Worm (Caenorhabditis elegans): ENCODE data around the gene srw-9.

srw-9 gene

DNA sequence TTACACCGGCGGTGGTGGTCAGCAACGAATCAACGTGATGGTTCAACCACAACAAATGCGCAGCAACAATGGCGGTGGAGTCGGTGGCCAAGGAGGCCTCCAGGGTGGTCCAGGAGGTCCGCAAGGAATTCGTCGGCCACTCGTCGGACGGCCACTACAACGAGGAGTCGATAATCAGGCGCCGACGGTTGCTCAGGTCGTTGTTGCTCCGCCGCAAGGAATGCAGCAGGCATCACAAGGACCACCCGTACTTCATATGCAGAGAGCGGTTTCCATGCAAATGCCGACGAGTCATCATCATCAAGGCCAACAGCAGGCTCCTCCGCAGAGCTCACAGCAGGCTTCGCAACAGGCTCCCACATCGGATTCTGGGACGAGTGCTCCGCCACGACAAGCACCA, 14.0 kb upstream of the srw-9 start:
- TF ChIP-seq tra-4 (tag; optimal IDR thresholded peaks at IDR 0.05) (no peak), B0310.2 (tag; optimal IDR thresholded peaks at IDR 0.05) (no peak), sea-1 (GFP tag; conservative IDR thresholded peaks at IDR 0.05) (no peak), pes-1 (GFP tag; IDR thresholded peaks at IDR 0.05) (no peak), ceh-13 (GFP tag; optimal IDR thresholded peaks at IDR 0.05) (no peak), tbx-37 (GFP tag; conservative IDR thresholded peaks at IDR 0.05) (no peak), hnd-1 (tag; optimal IDR thresholded peaks at IDR 0.05) (no peak), hmg-4 (GFP tag; optimal IDR thresholded peaks at IDR 0.05) (no peak), hmbx-1 (tag; optimal IDR thresholded peaks at IDR 0.05) (no peak)

DNA sequence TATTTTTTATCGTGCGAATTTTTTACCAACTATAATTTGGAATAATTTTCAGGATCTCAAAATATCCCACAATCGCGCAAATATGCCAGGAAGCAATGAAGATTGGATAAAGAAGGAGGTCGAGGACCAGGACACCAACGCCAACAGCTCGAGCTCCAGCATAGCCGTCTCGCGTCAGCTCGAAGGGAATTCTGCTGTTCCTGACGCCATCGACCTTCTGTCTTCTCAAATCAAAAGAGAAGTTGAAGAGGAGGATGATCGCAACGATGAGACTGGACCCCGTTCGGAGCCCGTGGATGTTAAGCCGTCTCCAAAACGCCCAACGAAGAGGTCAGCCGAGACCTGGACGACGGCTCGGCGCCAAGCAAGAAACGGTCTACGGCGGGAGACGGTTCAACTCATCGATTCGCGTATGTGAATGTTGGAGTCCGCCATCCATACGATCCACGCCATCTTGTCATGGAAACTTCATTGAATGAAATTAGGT, 11.1 kb upstream of the srw-9 start, which contains the start of gene Y111B2A.21:
Gene Y111B2A.21, plus strand, starts transcription at position 51 of the 487 bp plus-strand sequence.
- TF ChIP-seq hmg-4 (GFP tag; optimal IDR thresholded peaks at IDR 0.05) (no peak), tra-4 (tag; optimal IDR thresholded peaks at IDR 0.05) (no peak), pes-1 (GFP tag; IDR thresholded peaks at IDR 0.05) (no peak), ceh-13 (GFP tag; optimal IDR thresholded peaks at IDR 0.05) (no peak), ama-1 (optimal IDR thresholded peaks at IDR 0.05) (no peak), ets-7 (tag; optimal IDR thresholded peaks at IDR 0.05) (no peak), hnd-1 (tag; optimal IDR thresholded peaks at IDR 0.05) (no peak), B0310.2 (tag; optimal IDR thresholded peaks at IDR 0.05) (no peak), aly-1 (tag; optimal IDR thresholded peaks at IDR 0.05) (no peak), ceh-36 (tag; optimal IDR thresholded peaks at IDR 0.05) (no peak), scrt-1 (GFP tag; IDR thresholded peaks at IDR 0.05) (no peak), tbx-11 (GFP tag; IDR thresholded peaks at IDR 0.05) (no peak), F13C5.2 (tag; optimal IDR thresholded peaks at IDR 0.05) (no peak), hmbx-1 (tag; optimal IDR thresholded peaks at IDR 0.05) (no peak), flt-1 (GFP tag; IDR thresholded peaks at IDR 0.05) (no peak)

DNA sequence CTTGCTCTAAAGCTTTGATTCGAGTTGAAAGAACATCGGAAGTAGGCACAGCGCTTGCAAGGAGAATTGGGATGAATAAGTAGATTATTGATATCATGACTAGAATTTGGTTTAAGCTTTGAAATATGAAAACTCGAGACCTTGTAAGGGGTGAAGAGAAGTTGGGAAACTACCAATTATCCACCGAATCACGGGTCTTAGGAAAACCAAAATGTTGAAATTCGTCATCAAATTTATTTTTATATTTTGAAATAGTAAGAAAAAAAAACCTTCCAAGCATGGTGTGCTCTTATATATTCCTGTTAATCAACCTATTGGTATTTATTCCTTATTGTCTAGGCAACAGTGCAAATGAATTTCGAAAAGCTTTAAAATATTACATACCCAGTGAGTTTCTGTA, 6.6 kb upstream of the srw-9 start, which contains the start of the genes irld-60 and irld-20:
Gene irld-60, minus strand, starts transcription at position 101 of the 400 bp plus-strand sequence.
Gene irld-20, plus strand, starts transcription at position 279 of the 400 bp plus-strand sequence.
- TF ChIP-seq hnd-1 (tag; optimal IDR thresholded peaks at IDR 0.05): no peak
- no peak for TF ChIP-seq ets-7 (tag; optimal IDR thresholded peaks at IDR 0.05)
- TF ChIP-seq ceh-36 (tag; optimal IDR thresholded peaks at IDR 0.05): no peak
- no peak for TF ChIP-seq ceh-13 (GFP tag; optimal IDR thresholded peaks at IDR 0.05)
- no peak for TF ChIP-seq hmbx-1 (tag; optimal IDR thresholded peaks at IDR 0.05)
- TF ChIP-seq scrt-1 (GFP tag; IDR thresholded peaks at IDR 0.05): no peak
- no peak for TF ChIP-seq pes-1 (GFP tag; IDR thresholded peaks at IDR 0.05)
- no peak for TF ChIP-seq sea-1 (GFP tag; conservative IDR thresholded peaks at IDR 0.05)
- TF ChIP-seq flt-1 (GFP tag; IDR thresholded peaks at IDR 0.05): no peak
- TF ChIP-seq F13C5.2 (tag; optimal IDR thresholded peaks at IDR 0.05): no peak
- TF ChIP-seq hmg-4 (GFP tag; optimal IDR thresholded peaks at IDR 0.05): no peak
- no peak for TF ChIP-seq tbx-11 (GFP tag; IDR thresholded peaks at IDR 0.05)
- TF ChIP-seq ama-1 (optimal IDR thresholded peaks at IDR 0.05): no peak
- TF ChIP-seq tra-4 (tag; optimal IDR thresholded peaks at IDR 0.05): no peak
- no peak for TF ChIP-seq tbx-37 (GFP tag; conservative IDR thresholded peaks at IDR 0.05)
- TF ChIP-seq B0310.2 (tag; optimal IDR thresholded peaks at IDR 0.05): no peak

DNA sequence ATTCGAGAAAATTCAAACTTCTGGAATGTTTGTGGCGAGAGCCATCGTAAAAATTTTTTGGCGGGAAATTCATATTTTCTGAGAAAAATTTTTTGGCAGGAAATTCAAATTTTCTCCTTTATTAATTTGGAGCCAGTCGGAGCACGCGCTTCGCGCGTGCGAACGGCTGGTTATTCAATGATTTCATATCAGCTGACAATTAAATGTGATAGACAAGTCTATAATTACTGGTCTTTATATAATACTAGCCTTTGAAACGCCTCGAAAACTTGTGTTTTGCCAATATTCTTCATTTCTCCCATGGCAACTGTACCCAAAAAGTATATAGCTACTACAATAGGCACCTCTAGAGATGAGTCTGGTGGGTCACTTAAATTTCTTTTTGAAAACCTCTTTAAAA, 2.4 kb upstream of the srw-9 start, which contains the start of gene srw-10:
Gene srw-10, plus strand, starts transcription at position 301 of the 400 bp plus-strand sequence.
- TF ChIP-seq ceh-36 (tag; optimal IDR thresholded peaks at IDR 0.05) (no peak), ets-7 (tag; optimal IDR thresholded peaks at IDR 0.05) (no peak), aly-1 (tag; optimal IDR thresholded peaks at IDR 0.05) (no peak), flt-1 (GFP tag; IDR thresholded peaks at IDR 0.05) (no peak), sea-1 (GFP tag; conservative IDR thresholded peaks at IDR 0.05) (no peak), tbx-11 (GFP tag; IDR thresholded peaks at IDR 0.05) (no peak), hmbx-1 (tag; optimal IDR thresholded peaks at IDR 0.05) (no peak), scrt-1 (GFP tag; IDR thresholded peaks at IDR 0.05) (no peak), B0310.2 (tag; optimal IDR thresholded peaks at IDR 0.05) (no peak), pes-1 (GFP tag; IDR thresholded peaks at IDR 0.05) (no peak), tra-4 (tag; optimal IDR thresholded peaks at IDR 0.05) (no peak), ama-1 (optimal IDR thresholded peaks at IDR 0.05) (no peak), F13C5.2 (tag; optimal IDR thresholded peaks at IDR 0.05) (no peak), tbx-37 (GFP tag; conservative IDR thresholded peaks at IDR 0.05) (no peak), hnd-1 (tag; optimal IDR thresholded peaks at IDR 0.05) (no peak), ceh-13 (GFP tag; optimal IDR thresholded peaks at IDR 0.05) (no peak), hmg-4 (GFP tag; optimal IDR thresholded peaks at IDR 0.05) (no peak)

DNA sequence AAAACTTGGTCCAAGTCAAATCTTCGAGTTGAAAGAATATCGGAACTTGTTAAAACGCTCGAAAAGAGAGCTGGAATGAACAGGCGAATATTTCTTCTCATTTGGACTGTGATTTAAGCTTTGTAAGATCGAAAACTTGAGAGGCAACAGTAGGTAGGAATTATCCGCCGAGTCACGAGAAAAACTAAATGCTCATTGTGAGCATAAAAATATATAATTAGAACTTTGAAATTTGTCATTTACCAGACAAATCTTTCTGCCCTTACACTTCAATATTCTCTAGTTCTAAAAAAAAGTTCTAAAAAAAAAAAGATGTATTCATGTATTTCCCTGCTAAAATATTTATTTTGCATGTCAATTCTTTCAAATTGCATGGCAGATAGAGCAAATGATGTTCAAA, 6.8 kb downstream of the srw-9 start, which contains the start of the genes irld-19 and irld-61:
Gene irld-19, minus strand, starts transcription at position 101 of the 400 bp plus-strand sequence.
Gene irld-61, plus strand, starts transcription at position 313 of the 400 bp plus-strand sequence.
- TF ChIP-seq pes-1 (GFP tag; IDR thresholded peaks at IDR 0.05) (no peak), tra-4 (tag; optimal IDR thresholded peaks at IDR 0.05) (no peak), scrt-1 (GFP tag; IDR thresholded peaks at IDR 0.05) (no peak)

DNA sequence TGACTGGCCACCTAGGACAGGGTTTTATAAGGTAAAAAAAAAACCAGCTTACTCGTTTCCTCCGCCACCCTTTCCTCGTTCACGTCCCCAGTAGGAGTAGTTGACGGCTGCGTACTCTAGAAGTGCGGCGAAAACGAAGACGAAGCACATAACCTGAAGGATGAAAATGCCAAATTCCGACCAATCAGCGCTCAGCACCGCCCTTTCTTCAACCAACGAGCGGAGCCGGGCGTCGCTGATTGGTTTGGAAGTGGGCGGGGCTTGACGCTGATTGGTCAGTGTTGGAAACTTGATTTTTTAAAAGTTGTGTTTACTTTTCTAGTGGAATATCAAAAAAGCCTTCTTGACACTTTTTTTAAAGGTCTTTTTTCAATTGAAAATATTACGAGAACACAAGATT, 16.3 kb downstream of the srw-9 start:
- TF ChIP-seq ceh-13 (GFP tag; optimal IDR thresholded peaks at IDR 0.05) (no peak), scrt-1 (GFP tag; IDR thresholded peaks at IDR 0.05) (no peak), hnd-1 (tag; optimal IDR thresholded peaks at IDR 0.05) (no peak), ceh-36 (tag; optimal IDR thresholded peaks at IDR 0.05) (no peak), hmg-4 (GFP tag; optimal IDR thresholded peaks at IDR 0.05) (no peak), tra-4 (tag; optimal IDR thresholded peaks at IDR 0.05) (no peak), flt-1 (GFP tag; IDR thresholded peaks at IDR 0.05) (no peak), tbx-37 (GFP tag; conservative IDR thresholded peaks at IDR 0.05) (no peak), B0310.2 (tag; optimal IDR thresholded peaks at IDR 0.05) (no peak)

DNA sequence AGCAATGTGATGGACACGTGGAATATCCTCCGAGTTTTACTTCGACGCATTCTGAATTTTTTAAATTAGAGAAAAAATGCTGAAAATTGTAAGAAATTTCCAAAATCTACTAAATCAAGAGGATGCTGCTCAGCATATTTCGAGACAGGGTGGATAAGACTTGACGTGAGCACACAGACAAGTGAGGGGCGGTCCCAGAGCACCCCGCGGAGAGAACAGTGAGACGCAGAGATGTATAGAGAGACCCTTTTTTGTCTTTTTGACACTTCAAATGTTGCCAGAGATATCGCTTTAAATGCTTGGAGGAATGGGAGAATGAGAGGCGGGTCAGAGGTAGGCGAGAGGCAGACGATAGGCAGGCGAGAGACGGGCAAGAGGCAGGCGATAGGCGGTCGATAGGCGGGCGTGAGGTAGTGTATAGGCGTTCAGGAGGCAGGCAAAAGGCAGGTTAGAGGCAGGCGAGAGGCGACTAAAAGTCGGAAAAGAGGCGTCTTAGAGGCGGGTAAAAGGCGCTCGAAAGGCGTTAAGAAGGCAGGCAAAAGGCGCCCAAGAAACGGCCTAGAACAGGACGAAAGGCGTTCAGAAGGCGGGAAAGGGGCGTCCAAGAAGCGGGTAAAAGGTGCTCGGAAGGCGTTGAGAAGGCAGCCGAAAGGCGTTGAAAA, 22.3 kb downstream of the srw-9 start, which contains the start of gene gab-1:
Gene gab-1, minus strand, starts transcription at position 51 of the 662 bp plus-strand sequence.
- TF ChIP-seq ceh-13 (GFP tag; optimal IDR thresholded peaks at IDR 0.05) (no peak), pes-1 (GFP tag; IDR thresholded peaks at IDR 0.05) (no peak), ets-7 (tag; optimal IDR thresholded peaks at IDR 0.05) (no peak), sea-1 (GFP tag; conservative IDR thresholded peaks at IDR 0.05) (no peak), F13C5.2 (tag; optimal IDR thresholded peaks at IDR 0.05) (no peak), tbx-37 (GFP tag; conservative IDR thresholded peaks at IDR 0.05) (no peak), hmg-4 (GFP tag; optimal IDR thresholded peaks at IDR 0.05) (no peak), hmbx-1 (tag; optimal IDR thresholded peaks at IDR 0.05) (no peak), ceh-36 (tag; optimal IDR thresholded peaks at IDR 0.05) (no peak), flt-1 (GFP tag; IDR thresholded peaks at IDR 0.05) (no peak), hnd-1 (tag; optimal IDR thresholded peaks at IDR 0.05) (no peak), tbx-11 (GFP tag; IDR thresholded peaks at IDR 0.05) (no peak)

All from whole organism, early embryonic.